Worm (Caenorhabditis elegans) whole organism, late embryonic: ENCODE data around the gene C01G12.3.

Experiments
- che-1 ChIP-seq: sonication (generic microtip); optimal IDR thresholded peaks from 2 replicates; lab custom pipeline; 2016; ENCODE audit warnings: mild to moderate bottlenecking, missing genetic modification characterization, missing compliant biosample characterization
- gmeb-2 ChIP-seq: sonication (generic microtip); optimal IDR thresholded peaks from 2 replicates; lab custom pipeline; 2016; ENCODE audit warnings: missing genetic modification characterization, inconsistent platforms, missing compliant biosample characterization
- unc-55 ChIP-seq: sonication (generic microtip); optimal IDR thresholded peaks from 2 replicates; lab custom pipeline; 2017; ENCODE audit warnings: missing biosample characterization, missing genetic modification reagents, missing genetic modification characterization
- unc-86 ChIP-seq: sonication (generic microtip); optimal IDR thresholded peaks from 2 replicates; lab custom pipeline; 2016; ENCODE audit warnings: missing genetic modification characterization, missing compliant biosample characterization
- zip-5 ChIP-seq: sonication (generic microtip); optimal IDR thresholded peaks from 2 replicates; lab custom pipeline; 2016; ENCODE audit warnings: missing genetic modification characterization, missing compliant biosample characterization

- no peak for TF ChIP-seq gmeb-2 (tag; lab: Kevin White, UChicago)
- TF ChIP-seq che-1 (tag; lab: Kevin White, UChicago), result no peak
- TF ChIP-seq unc-55 (GFP tag; lab: Kevin White, UChicago), result no peak
- TF ChIP-seq unc-86, result no peak
- no peak for TF ChIP-seq zip-5
Measured at ce11 chrII:14534000-14534399, 48.1 kb downstream of the C01G12.3 start, which contains the start of gene C04H5.1.
